Fruit fly (Drosophila melanogaster) S2 (cell line): Measurements from ENCODE around the gene Dhc93AB.

Experiments used
- CG8478 ChIP-seq: fragments of >200 bp; optimal IDR thresholded peaks from 2 replicates; lab custom pipeline; 2018
- CTCF ChIP-seq, 2 experiments: fragments of >200 bp; optimal IDR thresholded peaks; 2 replicates each; lab custom pipeline; 2018

Dhc93AB gene

DNA sequence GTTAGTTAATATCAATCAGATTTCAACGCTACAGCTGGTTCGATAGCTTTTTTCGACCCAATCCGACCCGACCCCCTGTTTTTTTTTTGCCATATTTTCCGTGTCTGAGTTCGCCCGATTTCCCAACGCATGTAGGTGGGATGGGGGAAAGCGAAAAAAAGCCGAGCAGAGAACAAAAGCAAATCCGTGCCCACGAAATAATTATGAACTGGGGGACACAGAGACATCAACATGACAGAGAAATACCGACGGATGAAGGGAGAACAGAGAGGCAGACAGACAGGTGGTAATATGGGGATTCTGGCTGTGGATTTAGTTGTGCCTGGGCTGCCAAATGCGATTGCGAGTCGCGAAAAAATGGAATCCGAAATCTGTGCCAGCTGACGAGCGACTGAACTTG is 53.3 kb downstream of the Dhc93AB start:
- TF ChIP-seq CTCF (optimal IDR thresholded peaks at IDR 0.05; lab: Kevin White, UChicago), result no peak
- TF ChIP-seq CG8478 (lab: Kevin White, UChicago), result no peak

- no peak for TF ChIP-seq CG8478 (lab: Kevin White, UChicago)
- TF ChIP-seq CTCF (optimal IDR thresholded peaks at IDR 0.05; lab: Kevin White, UChicago), result no peak
Observed at dm6 chr3R:20988560-20988959, 53.7 kb downstream of the Dhc93AB start.

- TF ChIP-seq CG8478 (lab: Kevin White, UChicago), result no peak
- TF ChIP-seq CTCF (optimal IDR thresholded peaks at IDR 0.05; lab: Kevin White, UChicago), result no peak
Observed at dm6 chr3R:20987836-20988235, 54.5 kb downstream of the Dhc93AB start, which contains the start of gene CG43446. CG43446 (minus strand) TSS chr3R:20987936.

dm6 chr3R:20985592-20985991 is 56.7 kb downstream of the Dhc93AB start:
- TF ChIP-seq CTCF (optimal IDR thresholded peaks at IDR 0.05; lab: Kevin White, UChicago) (no peak), CG8478 (lab: Kevin White, UChicago) (no peak)

- TF ChIP-seq CG8478 (lab: Kevin White, UChicago) (no peak), CTCF (optimal IDR thresholded peaks at IDR 0.05; lab: Kevin White, UChicago) (no peak)
Observed at dm6 chr3R:20984902-20985301, 57.4 kb downstream of the Dhc93AB start.

- TF ChIP-seq CTCF (optimal IDR thresholded peaks at IDR 0.05; lab: Kevin White, UChicago) (peak; percentile 80 to 82), CG8478 (lab: Kevin White, UChicago) (no peak)
Observed at dm6 chr3R:20984087-20984486, 58.2 kb downstream of the Dhc93AB start.

DNA sequence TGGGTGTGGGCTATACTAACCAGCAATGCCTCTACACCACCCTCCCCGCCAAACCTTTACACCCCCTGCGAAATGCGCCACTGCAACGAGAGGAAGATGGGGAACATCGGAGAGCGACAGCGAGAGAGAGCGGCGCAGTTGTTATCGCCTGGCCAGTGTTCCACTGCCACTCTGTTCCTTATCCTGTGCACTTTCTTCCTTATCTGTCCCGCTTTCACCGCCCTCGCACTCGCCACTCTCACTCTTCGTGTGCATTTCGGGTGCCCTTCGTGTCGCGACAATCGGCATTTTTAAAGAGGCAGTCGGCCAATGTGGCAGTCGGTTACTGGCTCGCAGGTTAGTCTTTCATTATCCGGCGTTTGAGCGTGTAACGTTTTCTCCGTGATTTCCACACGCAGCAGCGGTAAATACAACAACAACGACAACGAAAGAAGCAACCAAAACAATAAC is 64.4 kb downstream of the Dhc93AB start, which contains the start of gene Calx:
TSS of gene Calx (plus strand) at position 338 of the 450 bp plus-strand sequence.
- no peak for TF ChIP-seq CTCF (optimal IDR thresholded peaks at IDR 0.05; lab: Kevin White, UChicago)

dm6 chr3R:20976649-20977048 is 65.7 kb downstream of the Dhc93AB start:
- TF ChIP-seq CTCF (optimal IDR thresholded peaks at IDR 0.05; lab: Kevin White, UChicago) (no peak), CG8478 (lab: Kevin White, UChicago) (no peak)
